Fruit fly (Drosophila melanogaster) whole organism, prepupa: ENCODE results near the gene CG11317.

Source experiments
- Blimp-1 ChIP-seq: fragments of 200-800 bp; sonication (Bioruptor generic); optimal IDR thresholded peaks from 3 replicates; lab custom pipeline; 2017; ENCODE audit warnings: missing biosample characterization, missing genetic modification characterization, mild to moderate bottlenecking, moderate library complexity, missing genetic modification reagents
- CG10631 ChIP-seq: fragments of 200-800 bp; sonication (Bioruptor generic); optimal IDR thresholded peaks from 2 replicates; lab custom pipeline; 2016; ENCODE audit warnings: missing biosample characterization, missing genetic modification characterization
- CG11294 ChIP-seq: fragments of 200-800 bp; sonication (Bioruptor generic); IDR thresholded peaks from 2 replicates; pipeline ENCODE4 v1.3.6; 2022; ENCODE audit warnings: missing biosample characterization, missing genetic modification characterization
- CG1621 ChIP-seq: fragments of 200-800 bp; sonication (Bioruptor generic); optimal IDR thresholded peaks from 3 replicates; lab custom pipeline; 2018; ENCODE audit warnings: missing biosample characterization, mild to moderate bottlenecking, missing genetic modification characterization
- CG16779 ChIP-seq: fragments of 200-800 bp; sonication (Bioruptor generic); optimal IDR thresholded peaks from 3 replicates; lab custom pipeline; 2017; ENCODE audit warnings: missing biosample characterization, mild to moderate bottlenecking, missing genetic modification characterization
- CG6854 ChIP-seq: fragments of 200-800 bp; sonication (Bioruptor generic); optimal IDR thresholded peaks from 2 replicates; lab custom pipeline; 2017; ENCODE audit warnings: missing biosample characterization, mild to moderate bottlenecking, missing genetic modification characterization
- Smox ChIP-seq: fragments of 200-800 bp; sonication (Bioruptor generic); optimal IDR thresholded peaks from 3 replicates; lab custom pipeline; 2016; ENCODE audit warnings: missing biosample characterization, missing genetic modification characterization
- fd85E ChIP-seq: fragments of 200-800 bp; sonication (Bioruptor generic); optimal IDR thresholded peaks from 3 replicates; lab custom pipeline; 2016; ENCODE audit warnings: missing biosample characterization, missing genetic modification characterization
- spab ChIP-seq: fragments of 200-800 bp; sonication (Bioruptor generic); optimal IDR thresholded peaks from 2 replicates; lab custom pipeline; 2017; ENCODE audit warnings: missing biosample characterization, mild to moderate bottlenecking, missing genetic modification characterization, missing genetic modification reagents
- svp ChIP-seq: fragments of 200-800 bp; sonication (Bioruptor generic); peaks from one replicate; lab custom pipeline; 2016; ENCODE audit warnings: missing biosample characterization, missing genetic modification characterization

dm6 chr3R:31109126-31109525 lies 12.0 kb upstream of the CG11317 start, which contains the start of gene Mayo:
- TF ChIP-seq CG1621 (tag; lab: Kevin White, UChicago): no peak
- no peak for TF ChIP-seq svp (GFP tag; lab: Kevin White, UChicago)
- no peak for TF ChIP-seq Blimp-1 (GFP tag; lab: Kevin White, UChicago)
- no peak for TF ChIP-seq spab (GFP tag; lab: Kevin White, UChicago)
- TF ChIP-seq CG11294 (GFP tag; lab: Robert Waterston, UW): no peak
- TF ChIP-seq CG10631 (GFP tag; lab: Kevin White, UChicago): no peak
- no peak for TF ChIP-seq CG6854 (GFP tag; lab: Kevin White, UChicago)
- no peak for TF ChIP-seq Smox (GFP tag; lab: Kevin White, UChicago)
- no peak for TF ChIP-seq CG16779 (tag; lab: Kevin White, UChicago)
- TF ChIP-seq fd85E (GFP tag; lab: Kevin White, UChicago): no peak
